Fruit fly (Drosophila melanogaster) whole organism, embryonic: Measurements from ENCODE around the gene CG34461.

ENCODE experiments used
- CG10147 ChIP-seq: fragments of 200-800 bp; sonication (Bioruptor generic); optimal IDR thresholded peaks from 2 replicates; lab custom pipeline; 2019; ENCODE audit warnings: missing biosample characterization, mild to moderate bottlenecking, missing genetic modification characterization, moderate library complexity
- CG1024 ChIP-seq: fragments of 200-800 bp; sonication (Bioruptor generic); IDR thresholded peaks from 2 replicates; pipeline ENCODE4 v1.3.6; 2022; ENCODE audit warnings: missing biosample characterization, missing genetic modification characterization
- CG10462 ChIP-seq: fragments of 200-800 bp; sonication (Bioruptor generic); optimal IDR thresholded peaks from 2 replicates; lab custom pipeline; 2016; ENCODE audit warnings: missing biosample characterization, missing genetic modification characterization
- CG10654 ChIP-seq: fragments of 200-800 bp; sonication (Bioruptor generic); optimal IDR thresholded peaks from 2 replicates; lab custom pipeline; 2016; ENCODE audit warnings: missing biosample characterization, missing genetic modification characterization
- CG10979 ChIP-seq: fragments of 200-800 bp; sonication (Bioruptor generic); optimal IDR thresholded peaks from 2 replicates; lab custom pipeline; 2018; ENCODE audit warnings: missing biosample characterization, mild to moderate bottlenecking, missing genetic modification characterization, moderate library complexity
- CG12071 ChIP-seq: fragments of 200-800 bp; sonication (Bioruptor generic); optimal IDR thresholded peaks from 3 replicates; lab custom pipeline; 2018; ENCODE audit warnings: missing biosample characterization, mild to moderate bottlenecking, missing genetic modification characterization
- CG13287 ChIP-seq: fragments of 200-800 bp; sonication (Bioruptor generic); IDR thresholded peaks from 2 replicates; pipeline ENCODE4 v1.3.6; 2022; ENCODE audit warnings: missing biosample characterization, missing genetic modification characterization; ENCODE audit not compliant: partially characterized antibody
- CG13424 ChIP-seq: fragments of 200-800 bp; sonication (Bioruptor generic); optimal IDR thresholded peaks from 2 replicates; lab custom pipeline; 2019; ENCODE audit warnings: missing biosample characterization, mild to moderate bottlenecking, missing genetic modification characterization, moderate library complexity
- CG13624 ChIP-seq: fragments of 200-800 bp; sonication (Bioruptor generic); optimal IDR thresholded peaks from 2 replicates; lab custom pipeline; 2016; ENCODE audit warnings: missing biosample characterization, missing genetic modification characterization
- CG15073 ChIP-seq: fragments of 200-800 bp; sonication (Bioruptor generic); optimal IDR thresholded peaks from 2 replicates; lab custom pipeline; 2016; ENCODE audit warnings: missing biosample characterization, missing genetic modification characterization
- CG1603 ChIP-seq: fragments of 200-800 bp; sonication (Bioruptor generic); optimal IDR thresholded peaks from 2 replicates; lab custom pipeline; 2019; ENCODE audit warnings: missing biosample characterization, mild to moderate bottlenecking, missing genetic modification characterization, moderate library complexity
- CG1647 ChIP-seq: fragments of 200-800 bp; sonication (Bioruptor generic); optimal IDR thresholded peaks from 3 replicates; lab custom pipeline; 2016; ENCODE audit warnings: missing biosample characterization, missing genetic modification characterization
- CG3163 ChIP-seq: fragments of 200-800 bp; sonication (Bioruptor generic); optimal IDR thresholded peaks from 3 replicates; lab custom pipeline; 2016; ENCODE audit warnings: missing biosample characterization, missing genetic modification characterization
- CG3407 ChIP-seq: fragments of 200-800 bp; sonication (Bioruptor generic); optimal IDR thresholded peaks from 2 replicates; lab custom pipeline; 2018; ENCODE audit warnings: missing biosample characterization, mild to moderate bottlenecking, missing genetic modification characterization
- CG4360 ChIP-seq: fragments of 200-800 bp; sonication (Bioruptor generic); IDR thresholded peaks from 2 replicates; pipeline ENCODE4 v1.3.6; 2022; ENCODE audit warnings: missing biosample characterization, missing genetic modification characterization
- CG7839 ChIP-seq: fragments of 200-800 bp; sonication (Bioruptor generic); optimal IDR thresholded peaks from 3 replicates; lab custom pipeline; 2018; ENCODE audit warnings: missing biosample characterization, mild to moderate bottlenecking, missing genetic modification characterization, moderate library complexity
- CG7987 ChIP-seq: fragments of 200-800 bp; sonication (Bioruptor generic); optimal IDR thresholded peaks from 2 replicates; lab custom pipeline; 2018; ENCODE audit warnings: missing biosample characterization, mild to moderate bottlenecking, missing genetic modification characterization, moderate library complexity
- CG8924 ChIP-seq: fragments of 200-800 bp; optimal IDR thresholded peaks from 3 replicates; lab custom pipeline; 2019; ENCODE audit warnings: missing biosample characterization, mild to moderate bottlenecking, missing genetic modification characterization, moderate library complexity
- CG9437 ChIP-seq: fragments of 200-800 bp; sonication (Bioruptor generic); optimal IDR thresholded peaks from 2 replicates; lab custom pipeline; 2018; ENCODE audit warnings: missing biosample characterization, mild to moderate bottlenecking, missing genetic modification characterization
- E2f1 ChIP-seq: fragments of 200-800 bp; sonication (Bioruptor generic); IDR thresholded peaks from 2 replicates; pipeline ENCODE4 v1.3.6; 2022; ENCODE audit warnings: missing biosample characterization, missing genetic modification characterization
- Ets65A ChIP-seq: fragments of 200-800 bp; sonication (Bioruptor generic); peaks from one replicate; lab custom pipeline; 2016; ENCODE audit warnings: missing biosample characterization, missing genetic modification characterization
- HLH3B ChIP-seq: fragments of 200-800 bp; sonication (Bioruptor generic); IDR thresholded peaks from 2 replicates; pipeline ENCODE4 v1.3.6; 2022; ENCODE audit warnings: missing biosample characterization, missing genetic modification characterization
- HLH54F ChIP-seq: fragments of 200-800 bp; sonication (Bioruptor generic); optimal IDR thresholded peaks from 3 replicates; lab custom pipeline; 2016; ENCODE audit warnings: missing biosample characterization, missing genetic modification characterization
- HmgZ ChIP-seq: fragments of 200-800 bp; sonication (Bioruptor generic); optimal IDR thresholded peaks from 2 replicates; lab custom pipeline; 2018; ENCODE audit warnings: missing biosample characterization, mild to moderate bottlenecking, missing genetic modification characterization
- Hsf ChIP-seq: fragments of 200-800 bp; sonication (Bioruptor generic); optimal IDR thresholded peaks from 3 replicates; lab custom pipeline; 2016; ENCODE audit warnings: missing biosample characterization, missing genetic modification characterization
- Lhr ChIP-seq: fragments of 200-800 bp; sonication (Bioruptor generic); optimal IDR thresholded peaks from 3 replicates; lab custom pipeline; 2017; ENCODE audit warnings: mild to moderate bottlenecking, missing biosample characterization, missing genetic modification reagents, missing genetic modification characterization
- NK7.1 ChIP-seq: fragments of 200-800 bp; sonication (Bioruptor generic); optimal IDR thresholded peaks from 3 replicates; lab custom pipeline; 2016; ENCODE audit warnings: missing biosample characterization, missing genetic modification characterization
- Opbp ChIP-seq: fragments of 200-800 bp; sonication (Bioruptor generic); IDR thresholded peaks from 3 replicates; pipeline ENCODE4 v1.3.6; 2022; ENCODE audit warnings: missing biosample characterization, missing genetic modification characterization; ENCODE audit not compliant: partially characterized antibody
- Rfx ChIP-seq: fragments of 200-800 bp; sonication (Bioruptor generic); IDR thresholded peaks from 2 replicates; pipeline ENCODE4 v1.3.6; 2022; ENCODE audit warnings: missing biosample characterization, missing genetic modification characterization
- Sox100B ChIP-seq: fragments of 200-800 bp; sonication (Bioruptor generic); optimal IDR thresholded peaks from 3 replicates; lab custom pipeline; 2018; ENCODE audit warnings: missing biosample characterization, mild to moderate bottlenecking, missing genetic modification characterization
- ac ChIP-seq: fragments of 200-800 bp; sonication (Bioruptor generic); optimal IDR thresholded peaks from 3 replicates; lab custom pipeline; 2017; ENCODE audit warnings: missing biosample characterization, mild to moderate bottlenecking, missing genetic modification characterization
- ase ChIP-seq: fragments of 200-800 bp; sonication (Bioruptor generic); IDR thresholded peaks from 3 replicates; pipeline ENCODE4 v1.3.6; 2022; ENCODE audit warnings: missing biosample characterization, missing genetic modification characterization
- chm ChIP-seq: fragments of 200-800 bp; sonication (Bioruptor generic); IDR thresholded peaks from 2 replicates; pipeline ENCODE4 v1.3.6; 2022; ENCODE audit warnings: missing biosample characterization, missing genetic modification characterization
- crc ChIP-seq: fragments of 200-800 bp; sonication (Bioruptor generic); optimal IDR thresholded peaks from 2 replicates; lab custom pipeline; 2016; ENCODE audit warnings: missing biosample characterization, missing genetic modification characterization
- da ChIP-seq: fragments of 200-800 bp; sonication (Bioruptor generic); optimal IDR thresholded peaks from 2 replicates; lab custom pipeline; 2016; ENCODE audit warnings: missing biosample characterization, missing genetic modification characterization
- dati ChIP-seq: fragments of 200-800 bp; sonication (Bioruptor generic); IDR thresholded peaks from 2 replicates; pipeline ENCODE4 v1.3.6; 2022; ENCODE audit warnings: missing biosample characterization, missing genetic modification characterization
- dm ChIP-seq: fragments of 200-800 bp; sonication (Bioruptor generic); optimal IDR thresholded peaks from 3 replicates; lab custom pipeline; 2016; ENCODE audit warnings: missing biosample characterization, missing genetic modification characterization
- dpn ChIP-seq, 2 experiments: fragments of 200-800 bp; sonication (Bioruptor generic); optimal IDR thresholded peaks; 3 replicates each; lab custom pipeline; 2016; ENCODE audit warnings: missing biosample characterization in 2 of 2, missing genetic modification characterization in 2 of 2
- gt ChIP-seq: fragments of 200-800 bp; sonication (Bioruptor generic); IDR thresholded peaks from 2 replicates; pipeline ENCODE4 v1.3.6; 2022; ENCODE audit warnings: missing biosample characterization, missing genetic modification characterization
- insv ChIP-seq, 2 experiments: fragments of 200-800 bp; sonication (Bioruptor generic); optimal IDR thresholded peaks; 3 replicates each; lab custom pipeline; 2016 to 2018; ENCODE audit warnings: missing biosample characterization in 2 of 2, missing genetic modification characterization in 2 of 2
- nmo ChIP-seq: fragments of 200-800 bp; sonication (Bioruptor generic); optimal IDR thresholded peaks from 2 replicates; lab custom pipeline; 2018; ENCODE audit warnings: missing biosample characterization, mild to moderate bottlenecking, missing genetic modification characterization, moderate library complexity
- oc ChIP-seq: fragments of 200-800 bp; sonication (Bioruptor generic); optimal IDR thresholded peaks from 2 replicates; lab custom pipeline; 2018; ENCODE audit warnings: missing biosample characterization, mild to moderate bottlenecking, missing genetic modification characterization, moderate library complexity
- peb ChIP-seq: fragments of 200-800 bp; sonication (Bioruptor generic); IDR thresholded peaks from 2 replicates; pipeline ENCODE4 v1.3.6; 2022; ENCODE audit warnings: missing biosample characterization, missing genetic modification characterization
- phol ChIP-seq: fragments of 200-800 bp; sonication (Bioruptor generic); optimal IDR thresholded peaks from 3 replicates; lab custom pipeline; 2018; ENCODE audit warnings: missing biosample characterization, mild to moderate bottlenecking, missing genetic modification characterization, moderate library complexity
- row ChIP-seq: fragments of 200-800 bp; sonication (Bioruptor generic); IDR thresholded peaks from 3 replicates; pipeline ENCODE4 v1.3.6; 2022; ENCODE audit warnings: missing biosample characterization, missing genetic modification characterization
- shn ChIP-seq: fragments of 200-800 bp; sonication (Bioruptor generic); optimal IDR thresholded peaks from 3 replicates; lab custom pipeline; 2016; ENCODE audit warnings: missing biosample characterization, missing genetic modification characterization
- ssp ChIP-seq: fragments of 200-800 bp; sonication (Bioruptor generic); IDR thresholded peaks from 2 replicates; pipeline ENCODE4 v1.3.6; 2022; ENCODE audit warnings: missing biosample characterization, missing genetic modification characterization
- ttk ChIP-seq: fragments of 200-800 bp; sonication (Bioruptor generic); IDR thresholded peaks from 2 replicates; pipeline ENCODE4 v2.1.2; 2022; ENCODE audit warnings: missing biosample characterization, missing genetic modification characterization
- tx ChIP-seq: fragments of 200-800 bp; sonication (Bioruptor generic); optimal IDR thresholded peaks from 2 replicates; lab custom pipeline; 2016; ENCODE audit warnings: missing biosample characterization, missing genetic modification characterization
- zen2 ChIP-seq: fragments of 200-800 bp; sonication (Bioruptor generic); IDR thresholded peaks from 3 replicates; pipeline ENCODE4 v1.3.6; 2022; ENCODE audit warnings: missing biosample characterization, missing genetic modification characterization; ENCODE audit not compliant: partially characterized antibody

Gene CG34461

DNA sequence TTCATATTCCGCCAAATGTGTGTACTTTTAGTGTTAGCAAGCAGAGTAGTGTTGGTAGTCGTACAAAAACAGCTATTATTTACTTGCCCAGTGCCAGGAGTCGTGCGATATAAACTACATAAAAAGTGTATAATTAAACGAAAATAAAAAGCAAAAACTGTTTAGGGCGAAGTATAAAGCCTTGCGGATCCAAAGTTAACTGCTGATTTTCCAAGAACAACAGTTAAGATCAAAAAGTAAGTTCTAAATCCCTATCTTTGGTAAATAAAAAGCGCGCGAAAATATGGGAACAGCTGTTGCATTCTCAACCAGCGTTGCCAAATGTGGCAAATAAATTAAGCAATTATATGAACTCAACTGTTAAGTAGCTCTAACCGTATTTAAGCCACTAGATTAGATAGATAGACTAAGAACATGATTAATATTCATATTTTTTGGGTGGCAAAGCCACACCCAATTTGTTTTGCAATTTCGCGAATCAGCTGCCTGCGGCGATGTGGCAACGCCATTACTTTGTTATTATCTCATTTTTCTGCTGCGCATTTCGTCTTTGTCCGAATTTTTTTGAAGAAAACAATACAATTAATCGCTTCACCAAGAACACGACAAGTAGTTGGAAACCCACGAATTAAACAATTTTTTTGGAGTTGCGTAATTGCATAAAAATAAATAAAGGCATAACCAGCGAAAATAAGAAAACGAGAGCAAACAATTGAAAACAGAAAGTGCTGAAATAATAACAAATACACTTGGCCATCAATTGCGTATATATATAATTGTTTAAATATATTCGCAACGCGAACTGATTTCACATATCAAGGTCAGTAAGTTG lies 14.8 kb downstream of the CG34461 start, which contains the start of the genes Prim1 and CG7083 (continued):
- TF ChIP-seq oc (tag; lab: Kevin White, UChicago): no peak
- TF ChIP-seq CG1024 (GFP tag; lab: Robert Waterston, UW): no peak
- TF ChIP-seq peb (GFP tag; lab: Robert Waterston, UW): no peak
- peak; percentile 43 to 52 for TF ChIP-seq dpn (GFP tag; optimal IDR thresholded peaks at IDR 0.05; lab: Kevin White, UChicago)
- TF ChIP-seq CG10462 (GFP tag; lab: Kevin White, UChicago): peak; percentile 48
- TF ChIP-seq Hsf (GFP tag; lab: Kevin White, UChicago): peak; percentile 66
- no peak for TF ChIP-seq CG12071 (GFP tag; lab: Kevin White, UChicago)
- TF ChIP-seq HLH3B (GFP tag; lab: Robert Waterston, UW): no peak; the same call in 1 of the 2 replicates
- TF ChIP-seq chm (GFP tag; lab: Robert Waterston, UW): no peak
- TF ChIP-seq HmgZ (tag; lab: Kevin White, UChicago): peak; percentile 64
- peak; percentile 43 for TF ChIP-seq da (GFP tag; lab: Kevin White, UChicago)
- peak; percentile 33 for TF ChIP-seq CG7839 (tag; lab: Kevin White, UChicago)
- peak in 1 of 2 experiments; percentile 55 for TF ChIP-seq insv (GFP tag; optimal IDR thresholded peaks at IDR 0.05; lab: Kevin White, UChicago)
- no peak for TF ChIP-seq CG15073 (GFP tag; lab: Kevin White, UChicago)
- peak; percentile 97 for TF ChIP-seq CG13624 (GFP tag; lab: Kevin White, UChicago)
- TF ChIP-seq ase: no peak
- TF ChIP-seq CG13287 (GFP tag; lab: Robert Waterston, UW): peak; percentile 43
- TF ChIP-seq ttk (GFP tag; lab: Robert Waterston, UW): 0 out of 2 replicates have a peak, but pooled peaks have one; percentile 19
- TF ChIP-seq CG7987 (GFP tag; lab: Kevin White, UChicago): no peak
- TF ChIP-seq dati: no peak
- TF ChIP-seq CG8924: peak; percentile 49
- peak; percentile 35 for TF ChIP-seq crc (GFP tag; lab: Kevin White, UChicago)
- peak; percentile 55 for TF ChIP-seq nmo
- TF ChIP-seq CG4360: no peak
- peak; percentile 71 for TF ChIP-seq HLH54F (GFP tag; lab: Kevin White, UChicago)
- TF ChIP-seq CG10147 (GFP tag; lab: Kevin White, UChicago): peak; percentile 34
- TF ChIP-seq CG1647: peak; percentile 25
- TF ChIP-seq E2f1 (GFP tag; lab: Robert Waterston, UW): peak; percentile 85
- TF ChIP-seq tx (GFP tag; lab: Kevin White, UChicago): peak; percentile 66
- peak; percentile 87 for TF ChIP-seq CG1603 (tag; lab: Kevin White, UChicago)
- peak; percentile 26 for TF ChIP-seq Lhr (GFP tag; lab: Kevin White, UChicago)
- TF ChIP-seq Ets65A: peak; percentile 72
- TF ChIP-seq row (GFP tag; lab: Robert Waterston, UW): peak; percentile 68
- peak; percentile 13 for TF ChIP-seq CG3163 (GFP tag; lab: Kevin White, UChicago)
- no peak for TF ChIP-seq gt (GFP tag; lab: Robert Waterston, UW)
- peak; percentile 54 for TF ChIP-seq CG10654 (GFP tag; lab: Kevin White, UChicago)
- TF ChIP-seq zen2 (GFP tag; lab: Robert Waterston, UW): no peak
- peak; percentile 50 for TF ChIP-seq CG10979 (tag; lab: Kevin White, UChicago)
- peak; percentile 43 for TF ChIP-seq dm
- TF ChIP-seq Sox100B: peak; percentile 55
- no peak for TF ChIP-seq ssp (GFP tag; lab: Robert Waterston, UW)
- TF ChIP-seq Opbp (GFP tag; lab: Robert Waterston, UW): no peak
- TF ChIP-seq NK7.1 (GFP tag; lab: Kevin White, UChicago): peak; percentile 37
- TF ChIP-seq ac (GFP tag; lab: Kevin White, UChicago): peak; percentile 0
- peak; percentile 51 for TF ChIP-seq Rfx (GFP tag; lab: Robert Waterston, UW)
- TF ChIP-seq phol (tag; lab: Kevin White, UChicago): peak; percentile 68
- TF ChIP-seq CG3407 (GFP tag; lab: Kevin White, UChicago): no peak
- TF ChIP-seq shn: peak; percentile 47
- peak; percentile 46 for TF ChIP-seq CG9437 (GFP tag; lab: Kevin White, UChicago)
- peak; percentile 61 for TF ChIP-seq CG13424 (tag; lab: Kevin White, UChicago)
